Worm (Caenorhabditis elegans) whole organism, L1 larva: ENCODE results near the gene C53A5.11.

Experiments used
- C04F5.9 ChIP-seq: sonication (generic microtip); optimal IDR thresholded peaks from 2 replicates; lab custom pipeline; 2016; ENCODE audit warnings: missing genetic modification characterization, missing compliant biosample characterization
- C34B4.2 ChIP-seq: sonication (generic microtip); optimal IDR thresholded peaks from 2 replicates; lab custom pipeline; 2017; ENCODE audit warnings: mild to moderate bottlenecking, missing genetic modification characterization, missing compliant biosample characterization
- F16B12.6 ChIP-seq: fragments of 150-350 bp; optimal IDR thresholded peaks from 2 replicates; lab custom pipeline; 2014; ENCODE audit warnings: missing biosample characterization, missing genetic modification characterization
- aha-1 ChIP-seq: fragments of 150-350 bp; optimal IDR thresholded peaks from 2 replicates; lab custom pipeline; 2014; ENCODE audit warnings: missing biosample characterization, missing genetic modification characterization
- aly-2 ChIP-seq: fragments of 150-350 bp; optimal IDR thresholded peaks from 2 replicates; lab custom pipeline; 2014; ENCODE audit warnings: missing biosample characterization, missing genetic modification characterization
- ceh-82 ChIP-seq, 3 experiments: fragments of 150-350 bp in 1 of 3; sonication (generic microtip) in 2 of 3; optimal IDR thresholded peaks; 2 replicates each; lab custom pipeline; 2014 to 2017; ENCODE audit warnings: missing biosample characterization in 3 of 3, missing genetic modification characterization in 3 of 3
- ceh-88 ChIP-seq: fragments of 200-800 bp; sonication (Bioruptor generic); IDR thresholded peaks from 2 replicates; pipeline ENCODE4 v1.3.6; 2022; ENCODE audit warnings: missing genetic modification characterization, missing compliant biosample characterization
- ceh-90 ChIP-seq: sonication (generic microtip); optimal IDR thresholded peaks from 2 replicates; lab custom pipeline; 2016; ENCODE audit warnings: missing genetic modification characterization, missing compliant biosample characterization
- efl-1 ChIP-seq, 4 experiments: fragments of 150-350 bp; optimal IDR thresholded peaks in 3 of 4; peaks in 1 of 4; 1 replicate in 1 of 4; 2 replicates in 3 of 4; lab custom pipeline; 2014; ENCODE audit warnings: missing biosample characterization in 2 of 4, missing genetic modification characterization in 2 of 4, missing genetic modification reagents in 2 of 4
- egl-13 ChIP-seq: sonication (generic microtip); optimal IDR thresholded peaks from 2 replicates; lab custom pipeline; 2016; ENCODE audit warnings: missing genotype, missing genetic modification reagents, missing genetic modification characterization, missing compliant biosample characterization
- elt-2 ChIP-seq: sonication (generic microtip); optimal IDR thresholded peaks from 2 replicates; lab custom pipeline; 2016; ENCODE audit warnings: missing genetic modification characterization, mild to moderate bottlenecking, inconsistent platforms, missing compliant biosample characterization, missing genetic modification reagents
- elt-3 ChIP-seq, 6 experiments: fragments of 150-350 bp in 1 of 6; sonication (generic microtip); optimal IDR thresholded peaks; 2 replicates each; lab custom pipeline; 2017 to 2018; ENCODE audit warnings: missing biosample characterization in 6 of 6, missing genetic modification characterization in 6 of 6, inconsistent platforms in 1 of 6
- ets-5 ChIP-seq: fragments of 200-800 bp; sonication (Bioruptor generic); IDR thresholded peaks from 2 replicates; pipeline ENCODE4 v1.3.6; 2022; ENCODE audit warnings: missing genetic modification characterization, missing compliant biosample characterization
- fkh-8 ChIP-seq: sonication (generic microtip); optimal IDR thresholded peaks from 2 replicates; lab custom pipeline; 2016; ENCODE audit warnings: mild to moderate bottlenecking, missing genetic modification characterization, missing compliant biosample characterization
- fos-1 ChIP-seq: fragments of 150-350 bp; optimal IDR thresholded peaks from 2 replicates; lab custom pipeline; 2014; ENCODE audit warnings: missing biosample characterization, missing genetic modification characterization
- hlh-4 ChIP-seq: sonication (generic microtip); optimal IDR thresholded peaks from 2 replicates; lab custom pipeline; 2016; ENCODE audit warnings: mild to moderate bottlenecking, missing genetic modification characterization, missing compliant biosample characterization
- hpl-2 ChIP-seq: fragments of 150-350 bp; optimal IDR thresholded peaks from 2 replicates; lab custom pipeline; 2014; ENCODE audit warnings: missing biosample characterization, missing genetic modification reagents, missing genetic modification characterization
- irx-1 ChIP-seq: sonication (generic microtip); optimal IDR thresholded peaks from 2 replicates; lab custom pipeline; 2016; ENCODE audit warnings: missing genetic modification characterization, missing compliant biosample characterization
- isw-1 ChIP-seq: fragments of 200-800 bp; sonication (Bioruptor generic); IDR thresholded peaks from 2 replicates; pipeline ENCODE4 v1.3.6; 2022; ENCODE audit warnings: missing genetic modification characterization, missing compliant biosample characterization
- lin-13 ChIP-seq: fragments of 150-350 bp; optimal IDR thresholded peaks from 2 replicates; lab custom pipeline; 2014; ENCODE audit warnings: missing biosample characterization, missing genetic modification reagents, missing genetic modification characterization
- lir-3 ChIP-seq: sonication (generic microtip); optimal IDR thresholded peaks from 2 replicates; lab custom pipeline; 2016; ENCODE audit warnings: mild to moderate bottlenecking, missing genetic modification characterization, moderate library complexity, missing compliant biosample characterization; ENCODE audit not compliant: poor library complexity
- mab-9 ChIP-seq: fragments of 200-800 bp; sonication (Bioruptor generic); IDR thresholded peaks from 2 replicates; pipeline ENCODE4 v1.3.6; 2022; ENCODE audit warnings: missing genetic modification reagents, missing genetic modification characterization, missing compliant biosample characterization
- mdl-1 ChIP-seq, 2 experiments: fragments of 150-350 bp; optimal IDR thresholded peaks; 2 replicates each; lab custom pipeline; 2014 to 2017; ENCODE audit warnings: missing biosample characterization in 2 of 2, missing genetic modification characterization in 2 of 2, inconsistent platforms in 1 of 2
- mef-2 ChIP-seq: fragments of 150-350 bp; optimal IDR thresholded peaks from 2 replicates; lab custom pipeline; 2014; ENCODE audit warnings: missing biosample characterization, missing genetic modification characterization
- nhr-19 ChIP-seq: fragments of 200-800 bp; sonication (Bioruptor generic); conservative IDR thresholded peaks from 2 replicates; pipeline ENCODE4 v1.3.6; 2022; ENCODE audit warnings: missing genetic modification characterization, missing compliant biosample characterization
- nhr-237 ChIP-seq: fragments of 150-350 bp; optimal IDR thresholded peaks from 2 replicates; lab custom pipeline; 2014; ENCODE audit warnings: missing biosample characterization, missing genetic modification characterization
- nhr-47 ChIP-seq: sonication (generic microtip); optimal IDR thresholded peaks from 2 replicates; lab custom pipeline; 2016; ENCODE audit warnings: mild to moderate bottlenecking, missing genetic modification characterization, moderate library complexity, missing compliant biosample characterization
- nhr-71 ChIP-seq: sonication (generic microtip); optimal IDR thresholded peaks from 2 replicates; lab custom pipeline; 2016; ENCODE audit warnings: mild to moderate bottlenecking, missing genetic modification characterization, moderate library complexity, missing compliant biosample characterization
- nhr-76 ChIP-seq: sonication (generic microtip); optimal IDR thresholded peaks from 2 replicates; lab custom pipeline; 2017; ENCODE audit warnings: missing biosample characterization, missing genetic modification characterization
- nhr-84 ChIP-seq: sonication (generic microtip); optimal IDR thresholded peaks from 2 replicates; lab custom pipeline; 2017; ENCODE audit warnings: missing biosample characterization, missing genetic modification characterization
- pag-3 ChIP-seq: sonication (generic microtip); optimal IDR thresholded peaks from 2 replicates; lab custom pipeline; 2017; ENCODE audit warnings: missing genetic modification characterization, mild to moderate bottlenecking, missing compliant biosample characterization, antibody characterized with exemption, borderline replicate concordance; ENCODE audit not compliant: insufficient read depth
- skn-1 ChIP-seq: fragments of 150-350 bp; optimal IDR thresholded peaks from 2 replicates; lab custom pipeline; 2014; ENCODE audit warnings: missing biosample characterization, missing genetic modification characterization
- snu-23 ChIP-seq: sonication (generic microtip); optimal IDR thresholded peaks from 2 replicates; lab custom pipeline; 2016; ENCODE audit warnings: missing genetic modification characterization, missing compliant biosample characterization
- swsn-7 ChIP-seq: sonication (generic microtip); optimal IDR thresholded peaks from 2 replicates; lab custom pipeline; 2016; ENCODE audit warnings: missing genetic modification characterization, missing compliant biosample characterization
- tbx-2 ChIP-seq: sonication (generic microtip); optimal IDR thresholded peaks from 2 replicates; lab custom pipeline; 2016; ENCODE audit warnings: missing genetic modification characterization, missing compliant biosample characterization
- unc-86 ChIP-seq: sonication (generic microtip); optimal IDR thresholded peaks from 2 replicates; lab custom pipeline; 2016; ENCODE audit warnings: missing genetic modification characterization, missing compliant biosample characterization
- unc-98 ChIP-seq: fragments of 200-800 bp; sonication (Bioruptor generic); IDR thresholded peaks from 2 replicates; pipeline ENCODE4 v1.3.6; 2022; ENCODE audit warnings: missing genetic modification characterization, missing compliant biosample characterization
- zag-1 ChIP-seq: fragments of 150-350 bp; optimal IDR thresholded peaks from 2 replicates; lab custom pipeline; 2014; ENCODE audit warnings: missing biosample characterization, missing genetic modification characterization
- zip-4 ChIP-seq: fragments of 200-800 bp; sonication (Bioruptor generic); optimal IDR thresholded peaks from 2 replicates; lab custom pipeline; 2018; ENCODE audit warnings: mild to moderate bottlenecking, missing genetic modification characterization, moderate library complexity, missing compliant biosample characterization
- ztf-11 ChIP-seq, 2 experiments: sonication (generic microtip); optimal IDR thresholded peaks; 2 replicates each; lab custom pipeline; 2016 to 2017; ENCODE audit warnings: missing genetic modification characterization in 2 of 2, missing biosample characterization in 1 of 2, missing compliant biosample characterization in 1 of 2

The C53A5.11 gene

DNA sequence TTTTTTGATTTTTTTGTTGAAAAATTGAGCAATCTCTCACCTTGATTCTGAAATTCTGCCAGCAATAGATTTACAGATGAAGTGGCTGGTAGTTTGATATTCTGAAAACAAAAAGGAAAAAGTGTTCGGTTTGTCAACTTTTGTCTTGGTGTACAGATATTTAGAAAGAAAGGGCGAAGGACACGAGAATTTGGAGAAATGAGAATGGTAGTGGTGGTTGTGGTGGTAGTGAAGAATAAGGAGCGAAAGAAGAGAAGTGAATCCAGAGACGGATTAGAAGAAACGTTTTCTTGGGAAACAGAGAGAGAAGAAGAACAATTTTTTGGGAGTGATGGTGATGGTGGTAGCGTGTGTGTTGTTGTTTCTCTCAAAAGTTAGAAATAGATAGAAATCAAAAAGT is 16.9 kb downstream of the C53A5.11 start, which contains the start of gene gar-3:
TSS of gene gar-3 (minus strand) at position 101 of the 400 bp plus-strand sequence.
- TF ChIP-seq aha-1 (tag; lab: Kevin White, UChicago) (no peak), unc-86 (tag; lab: Kevin White, UChicago) (no peak), isw-1 (GFP tag; lab: Robert Waterston, UW) (no peak), skn-1 (tag; lab: Kevin White, UChicago) (no peak)

DNA sequence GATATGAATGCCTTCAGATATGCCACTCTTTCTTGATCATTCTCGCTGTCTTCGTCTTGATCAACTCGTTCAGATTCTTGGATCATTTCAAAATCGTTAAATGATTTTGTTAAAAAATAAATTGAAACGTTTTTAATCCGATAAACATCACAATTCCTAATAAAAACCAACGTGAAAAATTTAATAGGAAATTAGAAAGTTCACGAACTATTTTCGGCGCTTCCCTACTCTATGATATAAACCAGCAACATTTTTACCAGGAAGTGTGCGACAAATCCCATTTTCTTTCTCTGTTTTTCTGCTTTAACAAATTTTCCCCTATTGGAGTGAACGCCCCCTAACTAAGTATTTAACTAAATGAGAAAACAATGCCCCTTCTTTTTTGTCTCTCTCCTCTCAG is 22.7 kb downstream of the C53A5.11 start, which contains the start of gene Y40H4A.2:
TSS of gene Y40H4A.2 (minus strand) at position 101 of the 400 bp plus-strand sequence.
- TF ChIP-seq ets-5 (GFP tag; lab: Robert Waterston, UW) (no peak), skn-1 (tag; lab: Kevin White, UChicago) (no peak), aly-2 (no peak), C04F5.9 (tag; lab: Kevin White, UChicago) (no peak), zag-1 (tag; lab: Kevin White, UChicago) (no peak), hlh-4 (no peak), zip-4 (GFP tag; lab: Kevin White, UChicago) (no peak), elt-3 (tag; optimal IDR thresholded peaks at IDR 0.05; lab: Kevin White, UChicago) (no peak), nhr-47 (tag; lab: Kevin White, UChicago) (no peak), elt-2 (no peak), hpl-2 (GFP tag; lab: Kevin White, UChicago) (no peak), isw-1 (GFP tag; lab: Robert Waterston, UW) (no peak), ztf-11 (tag; optimal IDR thresholded peaks at IDR 0.05; lab: Kevin White, UChicago) (no peak), nhr-76 (tag; lab: Kevin White, UChicago) (no peak), nhr-237 (tag; lab: Kevin White, UChicago) (no peak), lir-3 (no peak)

DNA sequence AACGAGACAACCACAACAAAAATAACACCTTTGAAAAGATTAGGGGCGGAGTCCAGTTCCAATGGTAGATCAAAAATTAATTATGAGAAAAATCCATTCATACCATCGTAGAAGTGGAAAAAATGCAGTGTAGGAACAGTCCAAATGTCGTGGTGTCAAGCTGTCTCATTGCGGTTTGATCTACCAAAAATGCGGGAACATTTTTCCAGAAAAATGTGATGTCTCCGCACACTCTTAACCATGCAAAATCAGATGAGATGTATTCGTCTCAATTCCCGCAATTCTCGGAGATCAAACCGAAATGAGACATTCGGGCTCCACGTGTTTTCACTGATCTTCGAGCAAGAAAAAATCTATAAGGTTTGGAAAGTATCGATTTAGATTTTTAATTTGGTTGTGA is 31.4 kb downstream of the C53A5.11 start:
- TF ChIP-seq C34B4.2 (tag; lab: Kevin White, UChicago) (no peak), ztf-11 (tag; optimal IDR thresholded peaks at IDR 0.05; lab: Kevin White, UChicago) (no peak), ceh-90 (tag; lab: Kevin White, UChicago) (no peak), mab-9 (GFP tag; lab: Robert Waterston, UW) (no peak), nhr-76 (tag; lab: Kevin White, UChicago) (no peak), tbx-2 (no peak), nhr-71 (no peak), unc-98 (no peak), mef-2 (tag; lab: Kevin White, UChicago) (no peak), swsn-7 (no peak), ceh-88 (GFP tag; lab: Robert Waterston, UW) (no peak), mdl-1 (tag; optimal IDR thresholded peaks at IDR 0.05; lab: Kevin White, UChicago) (no peak), skn-1 (tag; lab: Kevin White, UChicago) (no peak)

DNA sequence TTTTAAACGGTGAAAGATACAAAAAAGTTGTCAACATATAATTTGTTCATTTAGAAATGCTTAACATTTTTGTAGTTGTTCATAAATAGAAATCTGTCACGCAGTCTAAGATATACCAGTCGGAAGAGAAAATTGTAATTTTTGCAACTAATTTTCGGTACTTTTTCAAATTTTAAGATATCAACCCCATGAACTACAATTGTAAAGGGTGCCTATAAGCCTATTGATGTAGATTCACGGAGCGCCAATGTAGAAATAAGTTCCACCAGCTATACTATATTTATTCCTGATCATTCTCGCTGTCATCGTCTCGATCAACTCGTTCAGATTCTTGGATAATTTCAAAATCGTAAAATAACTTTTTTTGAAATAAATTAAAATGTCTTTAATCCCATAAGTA is 32.3 kb downstream of the C53A5.11 start:
- TF ChIP-seq mab-9 (GFP tag; lab: Robert Waterston, UW) (no peak), nhr-19 (GFP tag; lab: Robert Waterston, UW) (no peak), irx-1 (tag; lab: Kevin White, UChicago) (no peak), fos-1 (tag; lab: Kevin White, UChicago) (no peak), F16B12.6 (no peak), ceh-88 (GFP tag; lab: Robert Waterston, UW) (no peak), egl-13 (tag; lab: Kevin White, UChicago) (no peak), fkh-8 (tag; lab: Kevin White, UChicago) (no peak), swsn-7 (no peak), lin-13 (GFP tag; lab: Kevin White, UChicago) (no peak), nhr-84 (tag; lab: Kevin White, UChicago) (no peak), hpl-2 (GFP tag; lab: Kevin White, UChicago) (no peak), ceh-82 (tag; optimal IDR thresholded peaks at IDR 0.05; lab: Kevin White, UChicago) (no peak), pag-3 (tag; lab: Kevin White, UChicago) (no peak), efl-1 (optimal IDR thresholded peaks at IDR 0.05; lab: Kevin White, UChicago) (no peak), efl-1 (GFP tag; optimal IDR thresholded peaks at IDR 0.05 in 1 of 2; lab: Kevin White, UChicago) (no peak), C34B4.2 (tag; lab: Kevin White, UChicago) (no peak), snu-23 (no peak), ztf-11 (tag; optimal IDR thresholded peaks at IDR 0.05; lab: Kevin White, UChicago) (no peak)
